Fruit fly (Drosophila melanogaster): ENCODE measurements around the gene CG14820.

The CG14820 gene

dm6 chr3L:6906758-6907157, 26.0 kb upstream of the CG14820 start:
- TF ChIP-seq pdm3 (GFP tag; optimal IDR thresholded peaks at IDR 0.05) (no peak), svp (GFP tag) (peak; percentile 13)

DNA sequence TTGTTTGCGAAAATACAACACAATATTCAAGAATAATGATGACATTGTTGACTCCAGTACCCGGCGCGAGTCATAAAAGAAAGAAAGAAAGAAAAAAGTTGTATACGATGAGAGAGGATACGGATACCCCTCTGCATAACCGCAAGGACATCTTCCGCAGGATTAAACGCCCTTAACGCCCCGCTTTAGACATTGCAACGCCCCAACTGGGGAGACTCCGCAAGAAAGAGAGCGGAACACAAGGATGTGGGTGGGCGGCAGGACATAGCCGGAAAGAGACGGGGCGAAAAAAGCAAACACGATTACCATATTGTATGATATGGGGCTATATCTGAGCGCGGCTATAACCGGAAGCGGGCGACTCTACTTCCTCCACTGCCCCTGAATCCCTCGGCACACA, 21.5 kb upstream of the CG14820 start:
- TF ChIP-seq cyc (GFP tag; optimal IDR thresholded peaks at IDR 0.05) (no peak), salr (GFP tag; optimal IDR thresholded peaks at IDR 0.05) (no peak), eg (GFP tag; IDR thresholded peaks at IDR 0.05) (no peak), CG6163 (GFP tag; IDR thresholded peaks at IDR 0.05) (no peak), CG32006 (GFP tag; optimal IDR thresholded peaks at IDR 0.05) (no peak), CG10669 (GFP tag; optimal IDR thresholded peaks at IDR 0.05) (no peak)

- TF ChIP-seq CG32006 (GFP tag; optimal IDR thresholded peaks at IDR 0.05) (no peak), svp (GFP tag) (peak; percentile 7)
These were observed 18.9 kb upstream of the CG14820 start for dm6 chr3L:6913823-6914222.

DNA sequence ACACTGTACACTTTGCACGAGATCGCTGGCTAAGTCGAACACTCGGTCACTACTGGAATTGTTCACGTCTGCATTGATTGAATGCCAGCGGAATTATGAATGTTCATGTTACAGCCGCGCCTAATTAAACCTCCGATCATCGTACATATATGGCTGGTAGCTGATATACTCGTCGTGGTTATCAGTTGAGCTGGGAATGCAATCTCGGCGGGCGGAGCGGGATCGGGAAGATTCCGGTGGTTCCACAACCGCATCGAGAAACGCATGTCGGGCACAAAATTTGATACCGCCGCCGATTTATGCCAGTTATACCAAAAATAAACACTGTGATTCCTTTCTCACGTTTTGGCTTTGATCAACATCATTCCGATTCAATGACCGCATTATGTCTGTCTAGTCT, 17.9 kb upstream of the CG14820 start, which contains the start of gene Prat2:
Gene Prat2 (minus strand): TSS at position 101 of the 400 bp plus-strand sequence.
- no peak for TF ChIP-seq CG8119 (GFP tag; IDR thresholded peaks at IDR 0.05)
- no peak for TF ChIP-seq CG31627 (GFP tag; optimal IDR thresholded peaks at IDR 0.05)
- no peak for TF ChIP-seq net (GFP tag; optimal IDR thresholded peaks at IDR 0.05)

- no peak for TF ChIP-seq Sox14 (GFP tag; optimal IDR thresholded peaks at IDR 0.05)
- no peak for TF ChIP-seq Ets96B (tag; optimal IDR thresholded peaks at IDR 0.05)
- TF ChIP-seq Eip93F (GFP tag; optimal IDR thresholded peaks at IDR 0.05), result no peak
- TF ChIP-seq vri (GFP tag; optimal IDR thresholded peaks at IDR 0.05), result no peak
- no peak for TF ChIP-seq CG15336 (GFP tag; IDR thresholded peaks at IDR 0.05)
- no peak for TF ChIP-seq Hr4 (GFP tag; optimal IDR thresholded peaks at IDR 0.05)
- TF ChIP-seq esn (GFP tag; optimal IDR thresholded peaks at IDR 0.05), result no peak
- no peak for TF ChIP-seq pdm3 (GFP tag; optimal IDR thresholded peaks at IDR 0.05)
- no peak for TF ChIP-seq acj6 (GFP tag; optimal IDR thresholded peaks at IDR 0.05)
These were observed 13.5 kb upstream of the CG14820 start for dm6 chr3L:6919213-6919612.

dm6 chr3L:6925843-6926242, 6.9 kb upstream of the CG14820 start:
- peak; percentile 48 for TF ChIP-seq Eip78C (GFP tag)
- no peak for TF ChIP-seq Sox102F (GFP tag; optimal IDR thresholded peaks at IDR 0.05)

- no peak for TF ChIP-seq achi (GFP tag; optimal IDR thresholded peaks at IDR 0.05)
- no peak for TF ChIP-seq CG16779 (tag; optimal IDR thresholded peaks at IDR 0.05)
- no peak for TF ChIP-seq svp (GFP tag)
- TF ChIP-seq Ets21C (GFP tag; optimal IDR thresholded peaks at IDR 0.05), result no peak
- TF ChIP-seq CG10631 (GFP tag; optimal IDR thresholded peaks at IDR 0.05), result no peak
- no peak for TF ChIP-seq Met (GFP tag; optimal IDR thresholded peaks at IDR 0.05)
- no peak for TF ChIP-seq Ets96B (tag; optimal IDR thresholded peaks at IDR 0.05)
- no peak for TF ChIP-seq Sox102F (GFP tag; optimal IDR thresholded peaks at IDR 0.05)
- no peak for TF ChIP-seq CG3032 (tag; optimal IDR thresholded peaks at IDR 0.05)
- TF ChIP-seq CG11762 (GFP tag; optimal IDR thresholded peaks at IDR 0.05; ENCODE audit: insufficient read depth), result no peak
- no peak for TF ChIP-seq OdsH (GFP tag; optimal IDR thresholded peaks at IDR 0.05)
- TF ChIP-seq CG6808 (GFP tag; optimal IDR thresholded peaks at IDR 0.05), result no peak
- no peak for TF ChIP-seq fkh (GFP tag; optimal IDR thresholded peaks at IDR 0.05)
- TF ChIP-seq CG34406 (GFP tag; optimal IDR thresholded peaks at IDR 0.05), result no peak
- no peak for TF ChIP-seq CG32006 (GFP tag; optimal IDR thresholded peaks at IDR 0.05)
- TF ChIP-seq CG3919 (GFP tag; optimal IDR thresholded peaks at IDR 0.05), result no peak
- TF ChIP-seq CG6276 (GFP tag; optimal IDR thresholded peaks at IDR 0.05), result no peak
- no peak for TF ChIP-seq CG7368 (GFP tag; optimal IDR thresholded peaks at IDR 0.05)
- TF ChIP-seq Blimp-1 (GFP tag; optimal IDR thresholded peaks at IDR 0.05), result no peak
These were observed 876 bp upstream of the CG14820 start, which contains the start of gene CG45413 for dm6 chr3L:6931850-6932249. TSS of gene CG45413 (minus strand) at chr3L:6931950.

Measured in whole organism, prepupa.